Worm (Caenorhabditis elegans) whole organism, L4/young adult: Measurements from ENCODE around the gene Y49F6B.14.

ENCODE experiments used
- W03F9.2 ChIP-seq: fragments of 150-350 bp; optimal IDR thresholded peaks from 2 replicates; lab custom pipeline; 2014; ENCODE audit warnings: missing biosample characterization, missing genetic modification characterization
- dao-5 ChIP-seq: sonication (generic microtip); optimal IDR thresholded peaks from 2 replicates; lab custom pipeline; 2016; ENCODE audit warnings: missing genotype, missing genetic modification characterization, moderate library complexity, missing compliant biosample characterization
- him-1 ChIP-seq: sonication (generic microtip); optimal IDR thresholded peaks from 2 replicates; lab custom pipeline; 2016; ENCODE audit warnings: missing genotype, missing genetic modification reagents, missing genetic modification characterization, missing compliant biosample characterization

Gene Y49F6B.14

DNA sequence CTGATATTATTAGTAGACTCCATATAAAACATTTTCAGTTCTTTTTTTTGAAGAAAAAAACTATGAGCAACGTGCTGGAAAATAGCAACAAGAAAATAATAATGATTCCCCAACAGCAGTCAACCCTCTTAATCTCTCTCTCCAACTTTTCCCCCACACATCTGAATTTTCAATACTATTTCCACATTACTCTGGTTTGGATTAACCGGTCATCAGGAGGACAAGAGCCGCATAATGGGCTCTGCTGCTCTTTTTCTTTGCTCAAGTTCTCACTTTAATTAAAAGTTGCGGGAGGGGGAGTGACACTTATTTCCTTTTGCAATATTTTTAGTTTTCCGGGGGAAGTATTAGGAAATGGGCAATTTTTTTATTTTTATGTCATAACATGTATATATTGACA lies 12.2 kb upstream of the Y49F6B.14 start:
- TF ChIP-seq W03F9.2 (tag; lab: Kevin White, UChicago) (no peak), dao-5 (tag; lab: Kevin White, UChicago) (no peak), him-1 (tag; lab: Kevin White, UChicago) (no peak)

DNA sequence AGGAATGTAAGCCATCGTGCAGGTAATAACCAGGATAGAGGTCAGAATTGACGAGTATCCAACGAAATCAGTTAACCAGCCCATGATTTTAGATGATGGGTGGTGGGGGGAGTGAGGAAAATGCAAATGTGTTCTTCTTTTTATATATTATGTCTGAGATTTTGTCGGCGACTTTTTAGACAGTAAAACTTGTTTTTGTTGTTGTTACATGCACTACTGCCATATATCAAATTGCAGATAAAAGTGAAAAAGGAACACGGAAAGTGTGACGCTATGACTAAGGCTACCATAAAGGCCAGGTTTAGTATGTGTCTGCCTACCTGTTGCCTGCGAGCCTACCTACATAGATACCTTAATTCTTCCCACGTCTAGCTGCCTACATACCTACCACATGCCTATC lies 8.8 kb upstream of the Y49F6B.14 start, which contains the start of gene col-72:
TSS of gene col-72 (minus strand) at position 101 of the 400 bp plus-strand sequence.
- TF ChIP-seq dao-5 (tag; lab: Kevin White, UChicago) (no peak), him-1 (tag; lab: Kevin White, UChicago) (no peak), W03F9.2 (tag; lab: Kevin White, UChicago) (no peak)

DNA sequence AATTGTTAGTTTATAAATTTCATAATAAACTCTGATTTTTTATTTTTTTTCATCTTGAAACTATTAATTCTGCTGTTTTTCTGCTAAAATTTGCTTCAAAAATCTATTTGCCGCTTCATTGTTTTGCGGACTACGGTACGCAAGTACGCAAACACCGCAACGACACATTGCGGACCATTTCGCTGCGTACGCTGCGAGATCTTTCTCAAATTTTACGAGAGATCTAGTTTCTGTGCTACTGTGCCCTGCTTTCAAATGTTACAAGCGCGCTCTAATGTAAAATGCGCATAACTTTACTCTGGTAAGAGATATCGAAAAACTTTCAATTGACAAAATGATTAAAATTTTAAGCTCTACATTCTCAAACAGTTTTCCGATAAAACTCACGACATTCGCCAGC lies 8.3 kb upstream of the Y49F6B.14 start:
- TF ChIP-seq W03F9.2 (tag; lab: Kevin White, UChicago) (peak; percentile 10), him-1 (tag; lab: Kevin White, UChicago) (peak; percentile 51)

DNA sequence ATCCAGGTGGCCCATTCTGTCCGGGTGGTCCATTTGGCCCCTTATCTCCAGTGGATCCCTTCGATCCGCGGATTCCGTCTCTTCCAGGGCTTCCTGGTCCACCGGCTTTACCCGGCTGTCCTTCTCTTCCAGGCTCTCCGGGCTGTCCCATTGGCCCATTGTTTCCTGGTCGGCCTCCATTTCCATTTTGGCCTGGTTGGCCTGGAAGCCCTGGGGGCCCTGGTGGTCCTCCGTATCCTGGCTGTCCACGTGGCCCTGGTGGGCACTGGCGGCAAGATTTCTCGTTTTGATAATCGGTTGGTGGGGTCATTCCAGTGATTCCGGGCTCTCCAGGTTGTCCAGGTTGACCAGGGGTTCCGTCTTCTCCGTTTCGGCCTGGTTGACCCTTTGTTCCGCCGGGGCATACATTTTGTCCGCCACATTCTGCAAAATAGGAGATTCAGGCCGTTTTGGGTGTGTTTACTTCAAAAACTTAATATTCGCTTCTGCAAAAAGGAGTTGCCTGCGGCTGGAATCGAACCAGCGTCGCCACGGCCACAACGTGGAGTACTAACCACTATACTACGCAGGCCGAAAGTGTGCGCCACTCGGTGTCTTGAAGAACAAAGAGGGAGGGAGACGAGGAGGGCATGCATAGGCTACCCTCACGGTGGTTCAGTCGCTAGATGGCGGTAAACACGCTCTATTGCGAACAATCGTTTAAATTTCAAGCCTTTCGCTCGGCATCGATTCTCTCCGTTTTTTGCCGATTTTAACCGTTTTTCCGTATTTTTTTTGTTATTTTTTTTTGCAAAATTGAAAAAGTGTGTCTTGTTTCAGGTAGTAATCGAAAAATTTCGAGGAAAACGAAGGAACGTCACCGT lies 5.9 kb upstream of the Y49F6B.14 start, which contains the start of gene W09G10.9:
TSS of gene W09G10.9 (plus strand) at position 813 of the 863 bp plus-strand sequence.
- TF ChIP-seq him-1 (tag; lab: Kevin White, UChicago) (no peak), W03F9.2 (tag; lab: Kevin White, UChicago) (no peak), dao-5 (tag; lab: Kevin White, UChicago) (no peak)

DNA sequence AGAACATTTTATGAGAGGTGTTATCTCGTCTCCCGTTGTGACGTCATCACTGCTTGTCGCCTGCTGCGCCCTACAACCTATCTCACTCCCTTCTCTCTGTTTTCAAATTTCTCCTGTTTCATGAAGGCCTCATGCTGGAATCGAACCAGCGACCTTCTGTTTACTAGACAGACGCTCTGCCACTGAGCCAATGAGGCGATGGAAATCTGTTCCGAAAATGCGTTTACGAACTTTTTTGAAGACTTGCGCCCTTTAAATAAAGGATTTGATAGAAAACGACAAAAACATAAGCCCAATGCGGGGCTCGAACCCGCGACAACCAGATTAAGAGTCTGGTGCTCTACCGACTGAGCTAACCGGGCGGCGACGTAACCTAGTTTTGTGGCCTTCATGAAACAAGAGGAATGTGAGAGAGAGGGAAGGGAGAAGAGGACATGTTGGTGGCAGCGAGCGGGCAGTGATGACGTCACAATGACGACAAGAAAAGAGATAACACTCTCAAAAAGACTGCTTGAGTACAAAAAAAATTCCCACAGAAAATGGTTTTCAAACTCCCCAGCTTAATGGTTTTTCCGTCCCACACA lies 3.8 kb upstream of the Y49F6B.14 start, which contains the start of gene clec-126:
TSS of gene clec-126 (plus strand) at position 534 of the 584 bp plus-strand sequence.
- TF ChIP-seq him-1 (tag; lab: Kevin White, UChicago), result peak; percentile 79
- TF ChIP-seq dao-5 (tag; lab: Kevin White, UChicago), result peak; percentile 15
- TF ChIP-seq W03F9.2 (tag; lab: Kevin White, UChicago), result peak; percentile 41

DNA sequence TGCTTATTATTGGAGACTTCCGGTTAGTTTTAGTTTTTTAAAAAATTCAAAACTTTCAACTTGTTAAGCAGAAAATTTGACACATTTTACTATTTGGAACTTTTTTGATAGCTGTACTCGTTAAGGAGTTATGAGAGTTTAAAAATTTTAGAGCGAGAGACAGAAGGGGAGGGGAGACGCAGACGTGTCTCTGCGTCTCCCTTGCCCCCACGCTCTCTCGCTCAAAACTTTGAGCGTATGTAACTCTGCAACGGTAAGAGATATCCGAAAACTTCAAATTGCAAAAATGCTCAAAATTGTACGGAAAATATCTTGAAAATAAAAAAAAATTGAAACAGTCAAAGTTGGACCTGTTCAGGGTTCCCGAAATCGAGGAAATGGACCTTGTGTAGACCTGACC lies 891 bp upstream of the Y49F6B.14 start:
- TF ChIP-seq dao-5 (tag; lab: Kevin White, UChicago) (no peak), W03F9.2 (tag; lab: Kevin White, UChicago) (no peak), him-1 (tag; lab: Kevin White, UChicago) (no peak)

DNA sequence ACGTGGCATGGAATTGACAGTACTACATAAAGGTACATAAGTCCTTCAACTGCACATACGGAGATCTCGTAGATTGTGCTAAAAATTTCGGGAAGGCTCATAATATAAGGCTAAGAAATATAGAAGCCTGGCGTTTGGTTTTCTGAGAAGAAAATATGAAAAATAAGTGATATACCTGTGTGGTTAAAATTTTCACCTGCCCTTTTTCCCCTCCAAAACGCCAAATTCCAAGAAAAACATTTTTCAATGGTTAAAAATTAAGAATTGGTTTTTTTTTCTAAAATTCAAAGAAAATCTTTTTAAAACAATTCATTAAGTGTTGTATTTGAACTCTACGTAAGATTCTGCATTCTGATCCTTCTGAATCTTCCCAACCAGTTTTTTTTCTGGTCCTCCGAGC lies 653 bp downstream of the Y49F6B.14 start, which contains the start of gene srz-5:
TSS of gene srz-5 (minus strand) at position 101 of the 400 bp plus-strand sequence.
- TF ChIP-seq dao-5 (tag; lab: Kevin White, UChicago) (no peak), W03F9.2 (tag; lab: Kevin White, UChicago) (no peak), him-1 (tag; lab: Kevin White, UChicago) (no peak)

DNA sequence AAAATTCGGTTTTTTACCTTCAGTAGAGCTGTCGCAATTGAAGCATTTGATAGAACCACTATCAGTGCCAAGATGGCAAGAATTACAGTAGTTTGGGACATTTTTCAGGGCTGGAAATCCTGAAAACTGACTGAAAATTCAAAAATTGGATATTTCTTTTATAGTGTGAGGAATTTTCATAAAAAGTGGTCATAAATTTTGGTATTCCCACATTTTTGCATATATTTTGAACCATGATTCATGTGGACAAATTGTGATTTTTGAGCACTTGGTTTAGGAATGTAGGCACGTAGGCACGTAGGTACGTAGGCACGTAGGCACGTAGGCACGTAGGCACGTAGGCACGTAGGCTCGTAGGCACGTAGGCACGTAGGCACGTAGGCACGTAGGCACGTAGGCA lies 3.0 kb downstream of the Y49F6B.14 start, which contains the start of gene Y49F6B.19:
TSS of gene Y49F6B.19 (minus strand) at position 101 of the 400 bp plus-strand sequence.
- no peak for TF ChIP-seq W03F9.2 (tag; lab: Kevin White, UChicago)
- no peak for TF ChIP-seq dao-5 (tag; lab: Kevin White, UChicago)
- TF ChIP-seq him-1 (tag; lab: Kevin White, UChicago), result no peak

DNA sequence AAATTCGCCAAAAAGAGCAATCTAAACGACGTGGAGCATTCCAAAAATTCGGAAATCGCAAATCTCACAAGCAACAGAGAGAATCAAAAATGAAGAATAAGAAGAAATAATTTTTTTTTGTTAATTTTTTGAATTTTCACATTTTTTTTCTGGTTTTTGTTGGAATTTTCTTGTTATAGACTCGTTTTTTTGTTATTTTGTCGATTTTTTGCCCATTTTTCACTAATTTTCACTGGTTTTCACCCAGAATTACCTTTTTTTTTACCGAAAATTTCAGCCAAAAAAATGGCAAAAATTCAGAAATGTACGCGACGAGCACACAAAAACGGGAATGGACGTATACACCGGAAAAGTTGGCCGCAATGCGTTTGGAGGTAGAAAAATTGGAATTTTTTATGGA lies 10.6 kb downstream of the Y49F6B.14 start, which contains the start of gene cyh-1:
TSS of gene cyh-1 (plus strand) at position 301 of the 400 bp plus-strand sequence.
- TF ChIP-seq W03F9.2 (tag; lab: Kevin White, UChicago), result no peak
- no peak for TF ChIP-seq him-1 (tag; lab: Kevin White, UChicago)
- no peak for TF ChIP-seq dao-5 (tag; lab: Kevin White, UChicago)

DNA sequence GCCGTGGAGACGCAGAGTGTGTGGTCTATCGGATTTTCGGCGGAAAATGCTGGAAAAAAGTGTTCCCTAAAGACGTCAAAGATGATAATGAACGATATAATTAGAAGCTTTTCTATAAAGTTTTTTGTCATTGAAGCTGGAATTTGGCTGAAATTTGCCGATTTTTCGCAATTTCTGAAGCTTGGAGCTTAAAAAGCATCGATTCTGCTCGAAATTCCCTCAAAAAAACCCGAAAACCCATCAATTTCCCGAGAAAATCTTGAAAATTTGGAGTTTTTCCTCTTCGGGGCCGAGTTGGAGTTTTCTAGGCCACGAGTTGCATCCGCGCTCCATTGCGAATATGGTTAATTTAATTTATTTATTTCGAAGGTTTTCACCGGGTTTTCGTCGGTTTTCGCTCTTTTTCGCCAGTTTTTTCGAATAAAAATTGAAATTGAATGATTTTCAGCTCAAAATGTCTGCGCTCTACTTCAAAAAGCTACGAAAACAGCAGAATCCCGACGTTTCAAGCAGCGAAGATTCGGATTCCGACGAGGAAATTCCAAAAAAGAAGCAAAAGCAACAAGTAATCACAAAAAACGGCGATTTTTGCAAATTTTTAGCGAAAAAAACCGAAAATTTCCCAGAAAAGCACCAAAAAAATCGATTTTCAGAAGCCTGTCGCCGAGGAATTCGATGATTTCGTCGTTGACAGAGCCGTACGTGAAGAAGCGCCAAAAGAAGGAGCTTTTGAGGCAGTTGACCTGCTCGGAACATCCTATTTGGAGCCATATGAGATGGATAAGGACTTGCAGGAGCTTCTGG lies 12.6 kb downstream of the Y49F6B.14 start, which contains the start of the genes col-71 and Y49F6B.2:
TSS of gene col-71 (minus strand) at position 51 of the 804 bp plus-strand sequence.
TSS of gene Y49F6B.2 (plus strand) at position 449 of the 804 bp plus-strand sequence.
- TF ChIP-seq him-1 (tag; lab: Kevin White, UChicago) (peak; percentile 36), W03F9.2 (tag; lab: Kevin White, UChicago) (peak; percentile 74), dao-5 (tag; lab: Kevin White, UChicago) (no peak)

DNA sequence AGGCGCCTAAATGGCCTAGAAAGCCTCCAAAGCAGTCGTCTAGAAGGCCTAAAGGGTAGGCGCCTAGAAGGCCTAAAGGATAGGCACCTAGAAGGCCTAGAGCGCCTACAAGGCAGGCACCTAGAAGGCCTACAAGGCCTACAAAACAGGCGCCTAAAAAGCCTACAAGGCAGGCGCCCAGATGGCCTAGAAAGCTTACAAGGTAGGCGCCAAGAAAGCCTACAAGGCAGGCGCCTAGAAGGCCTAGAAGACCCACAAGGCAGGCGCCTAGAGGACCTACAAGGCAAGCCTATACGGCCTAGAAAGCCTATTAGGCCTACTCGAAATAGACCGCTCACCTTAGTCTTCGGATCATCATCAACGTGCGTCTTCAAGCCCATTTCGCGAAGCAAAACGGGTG lies 13.3 kb downstream of the Y49F6B.14 start:
- no peak for TF ChIP-seq W03F9.2 (tag; lab: Kevin White, UChicago)
- TF ChIP-seq him-1 (tag; lab: Kevin White, UChicago), result no peak
- TF ChIP-seq dao-5 (tag; lab: Kevin White, UChicago), result no peak

DNA sequence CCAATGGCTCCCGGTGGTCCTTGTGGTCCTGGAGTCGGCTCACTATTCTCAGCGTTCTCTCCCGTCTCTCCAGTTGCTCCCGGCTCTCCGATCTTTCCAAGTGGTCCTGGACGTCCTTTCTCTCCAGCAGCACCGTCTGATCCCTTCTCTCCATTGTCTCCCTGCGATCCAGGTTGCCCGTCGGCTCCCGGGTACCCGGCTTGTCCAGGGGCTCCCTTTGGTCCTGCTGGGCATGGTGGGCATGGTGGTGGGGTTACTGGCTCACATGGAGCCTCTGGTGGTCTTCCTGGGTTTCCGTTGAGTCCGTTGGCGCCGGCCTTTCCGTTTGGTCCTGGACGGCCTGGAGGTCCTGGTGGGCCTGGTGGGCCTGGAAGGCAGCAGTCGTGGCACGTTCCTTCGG lies 14.9 kb downstream of the Y49F6B.14 start:
- TF ChIP-seq W03F9.2 (tag; lab: Kevin White, UChicago) (no peak), him-1 (tag; lab: Kevin White, UChicago) (no peak), dao-5 (tag; lab: Kevin White, UChicago) (no peak)
